Worm (Caenorhabditis elegans): ENCODE measurements around the gene npax-2.

ce11 chrX:2144875-2145274 is 5.0 kb downstream of the npax-2 start:
- TF ChIP-seq lim-6 (tag; optimal IDR thresholded peaks at IDR 0.05), result no peak
- TF ChIP-seq unc-55 (GFP tag; optimal IDR thresholded peaks at IDR 0.05), result no peak
- no peak for TF ChIP-seq dmd-4 (tag; optimal IDR thresholded peaks at IDR 0.05; ENCODE audit: borderline replicate concordance)
- no peak for TF ChIP-seq ets-4 (tag; optimal IDR thresholded peaks at IDR 0.05)
- no peak for TF ChIP-seq unc-42 (tag; optimal IDR thresholded peaks at IDR 0.05)
- TF ChIP-seq nhr-11 (tag; optimal IDR thresholded peaks at IDR 0.05), result no peak
- TF ChIP-seq zip-5 (tag; optimal IDR thresholded peaks at IDR 0.05), result no peak
- TF ChIP-seq hlh-8 (tag; optimal IDR thresholded peaks at IDR 0.05), result no peak
- TF ChIP-seq ceh-34 (tag; optimal IDR thresholded peaks at IDR 0.05), result no peak
- TF ChIP-seq ceh-31 (tag; optimal IDR thresholded peaks at IDR 0.05), result no peak
- no peak for TF ChIP-seq fax-1 (tag; optimal IDR thresholded peaks at IDR 0.05)
- TF ChIP-seq ceh-22 (tag; optimal IDR thresholded peaks at IDR 0.05), result no peak
- TF ChIP-seq pha-4 (tag; optimal IDR thresholded peaks at IDR 0.05), result no peak
- TF ChIP-seq che-1 (tag; optimal IDR thresholded peaks at IDR 0.05), result no peak
